Worm (Caenorhabditis elegans): ENCODE data around the gene cdk-5.
A peak's percentile ranks its signal among the peaks of the same experiment; 100 is the strongest.

cdk-5 gene

ce11 chrIII:13455816-13456215 is 10.3 kb downstream of the cdk-5 start:
- TF ChIP-seq ama-1 (optimal IDR thresholded peaks at IDR 0.05) (no peak), ama-1 (GFP tag; optimal IDR thresholded peaks at IDR 0.05) (no peak), B0035.1 (tag; optimal IDR thresholded peaks at IDR 0.05) (no peak), ets-4 (GFP tag; optimal IDR thresholded peaks at IDR 0.05) (no peak), atf-7 (tag; optimal IDR thresholded peaks at IDR 0.05) (peak; percentile 13), cebp-1 (GFP tag; IDR thresholded peaks at IDR 0.05) (0 out of 2 replicates have a peak, but pooled peaks have one; percentile 11), cebp-1 (tag; optimal IDR thresholded peaks at IDR 0.05) (peak; percentile 89), pha-4 (tag; optimal IDR thresholded peaks at IDR 0.05) (no peak)

ce11 chrIII:13455207-13455606 is 10.9 kb downstream of the cdk-5 start, which contains the start of gene cua-1:
cua-1 (minus strand) TSS chrIII:13455307.
- TF ChIP-seq K11D2.4 (GFP tag; IDR thresholded peaks at IDR 0.05) = no peak
- TF ChIP-seq nhr-90 (tag; optimal IDR thresholded peaks at IDR 0.05) = no peak
- no peak for TF ChIP-seq hsf-1 (GFP tag; IDR thresholded peaks at IDR 0.05)
- TF ChIP-seq rec-8 (tag; optimal IDR thresholded peaks at IDR 0.05) = no peak
- TF ChIP-seq F49E8.2 (tag; optimal IDR thresholded peaks at IDR 0.05; ENCODE audit: insufficient read depth) = no peak
- no peak for TF ChIP-seq mxl-1 (tag; optimal IDR thresholded peaks at IDR 0.05)
- no peak for TF ChIP-seq F39B2.1 (GFP tag; IDR thresholded peaks at IDR 0.05)
- TF ChIP-seq F22D6.2 (tag; optimal IDR thresholded peaks at IDR 0.05) = no peak
- TF ChIP-seq lir-1 (GFP tag; conservative IDR thresholded peaks at IDR 0.05) = no peak
- TF ChIP-seq ceh-27 (GFP tag; optimal IDR thresholded peaks at IDR 0.05) = no peak
- TF ChIP-seq lag-1 (GFP tag; IDR thresholded peaks at IDR 0.05) = no peak
- no peak for TF ChIP-seq tbp1 (GFP tag; optimal IDR thresholded peaks at IDR 0.05)
- no peak for TF ChIP-seq C06A6.2 (GFP tag; conservative IDR thresholded peaks at IDR 0.05)
- TF ChIP-seq snpc-3.4 (tag; optimal IDR thresholded peaks at IDR 0.05) = no peak
- no peak for TF ChIP-seq efl-1 (GFP tag; optimal IDR thresholded peaks at IDR 0.05)
- TF ChIP-seq nhr-80 (tag; optimal IDR thresholded peaks at IDR 0.05) = no peak

ce11 chrIII:13452824-13453223 is 13.3 kb downstream of the cdk-5 start:
- TF ChIP-seq pha-4 (tag; optimal IDR thresholded peaks at IDR 0.05) (no peak), nhr-120 (GFP tag; IDR thresholded peaks at IDR 0.05) (no peak), nhr-80 (tag; optimal IDR thresholded peaks at IDR 0.05) (peak; percentile 47), tlf-1 (GFP tag; optimal IDR thresholded peaks at IDR 0.05) (no peak), sptf-2 (GFP tag; optimal IDR thresholded peaks at IDR 0.05) (no peak), athp-1 (tag; optimal IDR thresholded peaks at IDR 0.05) (no peak), ccch-3 (GFP tag; optimal IDR thresholded peaks at IDR 0.05) (no peak), ceh-58 (GFP tag; IDR thresholded peaks at IDR 0.05) (no peak)

- 0 out of 2 replicates have a peak, but pooled peaks have one; percentile 32 for TF ChIP-seq aptf-3 (GFP tag; IDR thresholded peaks at IDR 0.05)
- peak; percentile 40; the same call in 1 of the 2 replicates for TF ChIP-seq ceh-100 (GFP tag; IDR thresholded peaks at IDR 0.05)
- TF ChIP-seq madf-3 (GFP tag; IDR thresholded peaks at IDR 0.05) = 0 out of 2 replicates have a peak, but pooled peaks have one; percentile 67
- TF ChIP-seq madf-6 (GFP tag; IDR thresholded peaks at IDR 0.05) = peak; percentile 33
- peak; percentile 80 for TF ChIP-seq F33H1.4 (GFP tag; IDR thresholded peaks at IDR 0.05)
- TF ChIP-seq D2030.7 (GFP tag; IDR thresholded peaks at IDR 0.05) = peak; percentile 51; the same call in 1 of the 2 replicates
- TF ChIP-seq mcd-1 (GFP tag; IDR thresholded peaks at IDR 0.05) = peak; percentile 41
- peak; percentile 85 for TF ChIP-seq egrh-3 (GFP tag; IDR thresholded peaks at IDR 0.05)
- TF ChIP-seq nfyb-1 (GFP tag; IDR thresholded peaks at IDR 0.05) = 0 out of 2 replicates have a peak, but pooled peaks have one; percentile 55
Observed at ce11 chrIII:13448235-13448634, 17.9 kb downstream of the cdk-5 start.

Data from whole organism, young adult.